Fruit fly (Drosophila melanogaster): ENCODE results near the gene CG31287.
A peak's percentile ranks its signal among the peaks of the same experiment; 100 is the strongest.

dm6 chr3R:16212859-16213708, 9.9 kb downstream of the CG31287 start:
- TF ChIP-seq CG6854 (GFP tag; optimal IDR thresholded peaks at IDR 0.05) (no peak), CG34406 (GFP tag; optimal IDR thresholded peaks at IDR 0.05) (peak; percentile 27), fd59A (GFP tag; optimal IDR thresholded peaks at IDR 0.05) (peak; percentile 30), Ets96B (tag; optimal IDR thresholded peaks at IDR 0.05) (peak; percentile 49), CG9139 (GFP tag; optimal IDR thresholded peaks at IDR 0.05) (no peak), CG7368 (GFP tag; optimal IDR thresholded peaks at IDR 0.05) (peak; percentile 80), CG11294 (GFP tag; IDR thresholded peaks at IDR 0.05) (no peak)

All from whole organism, prepupa.